Worm (Caenorhabditis elegans): ENCODE results near the gene Y47A7.2.

The Y47A7.2 gene

ce11 chrV:5233777-5234176 lies 35.6 kb upstream of the Y47A7.2 start, which contains the start of gene cest-32:
Gene cest-32 (minus strand): TSS chrV:5233891.
- TF ChIP-seq mab-5 (tag; optimal IDR thresholded peaks at IDR 0.05) (no peak), lin-13 (GFP tag; optimal IDR thresholded peaks at IDR 0.05) (no peak), F13H6.1 (tag; optimal IDR thresholded peaks at IDR 0.05) (no peak), elt-3 (tag; optimal IDR thresholded peaks at IDR 0.05) (no peak), nhr-25 (tag; optimal IDR thresholded peaks at IDR 0.05) (no peak), nhr-237 (tag; optimal IDR thresholded peaks at IDR 0.05) (no peak)

- TF ChIP-seq skn-1 (tag; optimal IDR thresholded peaks at IDR 0.05) = no peak
- TF ChIP-seq ztf-4 (tag; optimal IDR thresholded peaks at IDR 0.05) = no peak
- peak; percentile 32 for TF ChIP-seq nhr-129 (tag; optimal IDR thresholded peaks at IDR 0.05)
- peak; percentile 74 for TF ChIP-seq sma-9 (GFP tag; optimal IDR thresholded peaks at IDR 0.05)
- no peak for TF ChIP-seq sma-9 (tag; optimal IDR thresholded peaks at IDR 0.05)
- no peak for TF ChIP-seq lin-11 (tag; optimal IDR thresholded peaks at IDR 0.05)
- peak; percentile 16 for TF ChIP-seq F13H6.1 (tag; optimal IDR thresholded peaks at IDR 0.05)
- TF ChIP-seq nhr-12 (tag; optimal IDR thresholded peaks at IDR 0.05) = no peak
- no peak for TF ChIP-seq C34F6.9 (tag; optimal IDR thresholded peaks at IDR 0.05)
- TF ChIP-seq unc-39 (tag; optimal IDR thresholded peaks at IDR 0.05) = no peak
- TF ChIP-seq nhr-6 (tag; optimal IDR thresholded peaks at IDR 0.05) = no peak
- no peak for TF ChIP-seq elt-1 (tag; optimal IDR thresholded peaks at IDR 0.05)
- TF ChIP-seq sma-3 (GFP tag; optimal IDR thresholded peaks at IDR 0.05) = peak; percentile 41
Observed at ce11 chrV:5228513-5228912, 30.4 kb upstream of the Y47A7.2 start.

ce11 chrV:5225660-5226059 lies 27.5 kb upstream of the Y47A7.2 start:
- TF ChIP-seq mdl-1 (tag; optimal IDR thresholded peaks at IDR 0.05) = no peak
- TF ChIP-seq sem-4 (tag; optimal IDR thresholded peaks at IDR 0.05) = no peak
- TF ChIP-seq R02D3.7 (tag; optimal IDR thresholded peaks at IDR 0.05) = no peak
- no peak for TF ChIP-seq alr-1 (tag; optimal IDR thresholded peaks at IDR 0.05)
- TF ChIP-seq zag-1 (tag; optimal IDR thresholded peaks at IDR 0.05) = no peak
- TF ChIP-seq ceh-16 (tag; optimal IDR thresholded peaks at IDR 0.05) = no peak
- TF ChIP-seq sma-3 (GFP tag; optimal IDR thresholded peaks at IDR 0.05) = no peak
- TF ChIP-seq gmeb-1 (tag; optimal IDR thresholded peaks at IDR 0.05) = no peak
- no peak for TF ChIP-seq nhr-129 (tag; optimal IDR thresholded peaks at IDR 0.05)
- no peak for TF ChIP-seq ZK546.5 (tag; optimal IDR thresholded peaks at IDR 0.05)
- no peak for TF ChIP-seq egl-27 (tag; optimal IDR thresholded peaks at IDR 0.05)
- no peak for TF ChIP-seq unc-62 (GFP tag; optimal IDR thresholded peaks at IDR 0.05)
- TF ChIP-seq elt-1 (tag; optimal IDR thresholded peaks at IDR 0.05) = no peak
- no peak for TF ChIP-seq lin-39 (tag; optimal IDR thresholded peaks at IDR 0.05)
- no peak for TF ChIP-seq nhr-10 (tag; optimal IDR thresholded peaks at IDR 0.05)
- no peak for TF ChIP-seq ceh-82 (tag; optimal IDR thresholded peaks at IDR 0.05)
- no peak for TF ChIP-seq elt-3 (tag; optimal IDR thresholded peaks at IDR 0.05)

ce11 chrV:5223044-5223443 lies 24.9 kb upstream of the Y47A7.2 start, which contains the start of gene Y49G5B.1:
Gene Y49G5B.1 (plus strand): TSS chrV:5223367.
- no peak for TF ChIP-seq ZK546.5 (tag; optimal IDR thresholded peaks at IDR 0.05)
- peak; percentile 56 for TF ChIP-seq fos-1 (tag; optimal IDR thresholded peaks at IDR 0.05)

- TF ChIP-seq mbf-1 (tag; optimal IDR thresholded peaks at IDR 0.05) (no peak), Y55F3AM.14 (GFP tag; optimal IDR thresholded peaks at IDR 0.05) (no peak), blmp-1 (tag; optimal IDR thresholded peaks at IDR 0.05; ENCODE audit: insufficient read depth) (no peak), zag-1 (tag; optimal IDR thresholded peaks at IDR 0.05) (no peak), nhr-11 (tag; optimal IDR thresholded peaks at IDR 0.05) (no peak), lin-39 (tag; optimal IDR thresholded peaks at IDR 0.05) (no peak), fos-1 (tag; optimal IDR thresholded peaks at IDR 0.05) (no peak), nhr-25 (tag; optimal IDR thresholded peaks at IDR 0.05) (no peak), egl-27 (tag; optimal IDR thresholded peaks at IDR 0.05) (no peak), lsy-2 (tag; optimal IDR thresholded peaks at IDR 0.05) (no peak), sma-3 (GFP tag; optimal IDR thresholded peaks at IDR 0.05) (no peak), elt-1 (tag; optimal IDR thresholded peaks at IDR 0.05) (no peak), alr-1 (tag; optimal IDR thresholded peaks at IDR 0.05) (no peak), nhr-6 (tag; optimal IDR thresholded peaks at IDR 0.05) (no peak), R02D3.7 (tag; optimal IDR thresholded peaks at IDR 0.05) (no peak), ztf-11 (tag; optimal IDR thresholded peaks at IDR 0.05) (no peak), ztf-1 (GFP tag; conservative IDR thresholded peaks at IDR 0.05) (no peak), ceh-82 (tag; optimal IDR thresholded peaks at IDR 0.05) (no peak), sem-4 (tag; optimal IDR thresholded peaks at IDR 0.05) (no peak), mab-5 (tag; optimal IDR thresholded peaks at IDR 0.05) (no peak)
Observed at ce11 chrV:5213674-5214073, 15.5 kb upstream of the Y47A7.2 start.
